Worm (Caenorhabditis elegans) whole organism, L2 larva: ENCODE results near the gene nrfl-1.

Source experiments
- C34F6.9 ChIP-seq: fragments of 150-350 bp; optimal IDR thresholded peaks from 2 replicates; lab custom pipeline; 2014; ENCODE audit warnings: missing biosample characterization, missing genetic modification characterization
- F13H6.1 ChIP-seq: sonication (generic microtip); optimal IDR thresholded peaks from 2 replicates; lab custom pipeline; 2016; ENCODE audit warnings: missing genetic modification characterization, missing compliant biosample characterization
- R02D3.7 ChIP-seq: fragments of 150-350 bp; optimal IDR thresholded peaks from 2 replicates; lab custom pipeline; 2014; ENCODE audit warnings: missing biosample characterization, missing genetic modification characterization
- Y55F3AM.14 ChIP-seq: fragments of 200-800 bp; sonication (Bioruptor generic); optimal IDR thresholded peaks from 2 replicates; lab custom pipeline; 2018; ENCODE audit warnings: mild to moderate bottlenecking, missing genetic modification characterization, missing compliant biosample characterization
- alr-1 ChIP-seq: fragments of 150-350 bp; optimal IDR thresholded peaks from 2 replicates; lab custom pipeline; 2014; ENCODE audit warnings: missing biosample characterization, missing genetic modification characterization
- aly-2 ChIP-seq: fragments of 150-350 bp; optimal IDR thresholded peaks from 2 replicates; lab custom pipeline; 2014; ENCODE audit warnings: missing biosample characterization, missing genetic modification characterization
- ama-1 ChIP-seq: fragments of 150-350 bp; optimal IDR thresholded peaks from 2 replicates; lab custom pipeline; 2018; ENCODE audit warnings: inconsistent platforms
- blmp-1 ChIP-seq: sonication (generic microtip); optimal IDR thresholded peaks from 2 replicates; lab custom pipeline; 2017; ENCODE audit warnings: missing genetic modification characterization, mild to moderate bottlenecking, missing compliant biosample characterization, antibody characterized with exemption, moderate library complexity; ENCODE audit not compliant: insufficient read depth
- ceh-16 ChIP-seq: fragments of 150-350 bp; optimal IDR thresholded peaks from 2 replicates; lab custom pipeline; 2014; ENCODE audit warnings: missing biosample characterization, missing genetic modification characterization
- ceh-82 ChIP-seq: fragments of 150-350 bp; optimal IDR thresholded peaks from 2 replicates; lab custom pipeline; 2014; ENCODE audit warnings: missing biosample characterization, missing genetic modification characterization
- crh-2 ChIP-seq: sonication (generic microtip); optimal IDR thresholded peaks from 2 replicates; lab custom pipeline; 2017; ENCODE audit warnings: missing biosample characterization, missing genetic modification characterization
- dmd-4 ChIP-seq: sonication (generic microtip); optimal IDR thresholded peaks from 2 replicates; lab custom pipeline; 2017; ENCODE audit warnings: missing biosample characterization, missing genetic modification characterization
- egl-27 ChIP-seq: sonication (generic microtip); optimal IDR thresholded peaks from 3 replicates; lab custom pipeline; 2017; ENCODE audit warnings: missing biosample characterization, missing genetic modification reagents, missing genetic modification characterization
- elt-3 ChIP-seq: sonication (generic microtip); optimal IDR thresholded peaks from 2 replicates; lab custom pipeline; 2017; ENCODE audit warnings: missing biosample characterization, missing genetic modification characterization
- gmeb-1 ChIP-seq: fragments of 150-350 bp; optimal IDR thresholded peaks from 2 replicates; lab custom pipeline; 2014; ENCODE audit warnings: missing biosample characterization, missing genetic modification characterization
- lin-11 ChIP-seq: fragments of 150-350 bp; sonication (generic microtip); optimal IDR thresholded peaks from 2 replicates; lab custom pipeline; 2014; ENCODE audit warnings: missing biosample characterization, missing genetic modification characterization, inconsistent platforms, mixed read lengths
- lsy-2 ChIP-seq, 2 experiments: fragments of 150-350 bp in 1 of 2; sonication (generic microtip) in 1 of 2; optimal IDR thresholded peaks; 2 replicates each; lab custom pipeline; 2014 to 2017; ENCODE audit warnings: missing biosample characterization in 2 of 2, missing genetic modification characterization in 2 of 2
- mab-5 ChIP-seq: fragments of 150-350 bp; optimal IDR thresholded peaks from 2 replicates; lab custom pipeline; 2014; ENCODE audit warnings: missing biosample characterization, missing genetic modification characterization
- mbf-1 ChIP-seq: sonication (generic microtip); optimal IDR thresholded peaks from 2 replicates; lab custom pipeline; 2017; ENCODE audit warnings: missing biosample characterization, missing genetic modification characterization
- mdl-1 ChIP-seq, 2 experiments: fragments of 150-350 bp in 1 of 2; sonication (generic microtip) in 1 of 2; optimal IDR thresholded peaks; 2 replicates each; lab custom pipeline; 2017; ENCODE audit warnings: missing biosample characterization in 2 of 2, missing genetic modification characterization in 2 of 2
- nhr-10 ChIP-seq: sonication (generic microtip); optimal IDR thresholded peaks from 2 replicates; lab custom pipeline; 2017; ENCODE audit warnings: missing biosample characterization, missing genetic modification characterization
- nhr-11 ChIP-seq: fragments of 150-350 bp; optimal IDR thresholded peaks from 2 replicates; lab custom pipeline; 2014; ENCODE audit warnings: missing biosample characterization, missing genetic modification characterization
- nhr-129 ChIP-seq: fragments of 150-350 bp; optimal IDR thresholded peaks from 2 replicates; lab custom pipeline; 2014; ENCODE audit warnings: missing biosample characterization, missing genetic modification characterization
- nhr-23 ChIP-seq: fragments of 150-350 bp; optimal IDR thresholded peaks from 2 replicates; lab custom pipeline; 2014; ENCODE audit warnings: missing biosample characterization, missing genetic modification reagents, missing genetic modification characterization
- nhr-237 ChIP-seq: fragments of 150-350 bp; optimal IDR thresholded peaks from 2 replicates; lab custom pipeline; 2014; ENCODE audit warnings: missing biosample characterization, missing genetic modification characterization
- nhr-25 ChIP-seq: fragments of 150-350 bp; sonication (generic microtip); optimal IDR thresholded peaks from 3 replicates; lab custom pipeline; 2014; ENCODE audit warnings: missing biosample characterization, missing genetic modification characterization
- nhr-6 ChIP-seq: fragments of 150-350 bp; optimal IDR thresholded peaks from 2 replicates; lab custom pipeline; 2014; ENCODE audit warnings: missing biosample characterization, missing genetic modification characterization
- peb-1 ChIP-seq: fragments of 150-350 bp; optimal IDR thresholded peaks from 2 replicates; lab custom pipeline; 2014; ENCODE audit warnings: missing biosample characterization, missing genetic modification characterization
- sem-4 ChIP-seq: fragments of 150-350 bp; optimal IDR thresholded peaks from 2 replicates; lab custom pipeline; 2014; ENCODE audit warnings: missing biosample characterization, missing genetic modification reagents, missing genetic modification characterization
- skn-1 ChIP-seq: sonication (generic microtip); optimal IDR thresholded peaks from 2 replicates; lab custom pipeline; 2017; ENCODE audit warnings: missing biosample characterization, missing genetic modification characterization
- sma-3 ChIP-seq: sonication (generic microtip); optimal IDR thresholded peaks from 2 replicates; lab custom pipeline; 2016; ENCODE audit warnings: missing genetic modification reagents, missing genetic modification characterization, missing compliant biosample characterization
- sma-9 ChIP-seq, 2 experiments: fragments of 150-350 bp in 1 of 2; sonication (generic microtip) in 1 of 2; optimal IDR thresholded peaks; 2 replicates each; lab custom pipeline; 2014 to 2016; ENCODE audit warnings: missing genetic modification characterization in 2 of 2, mild to moderate bottlenecking in 1 of 2, missing biosample characterization in 1 of 2, missing compliant biosample characterization in 1 of 2, missing genetic modification reagents in 1 of 2, moderate library complexity in 1 of 2
- unc-39 ChIP-seq: fragments of 150-350 bp; optimal IDR thresholded peaks from 2 replicates; lab custom pipeline; 2014; ENCODE audit warnings: missing biosample characterization, missing genetic modification characterization
- unc-55 ChIP-seq: fragments of 150-350 bp; sonication (generic microtip); optimal IDR thresholded peaks from 3 replicates; lab custom pipeline; 2014; ENCODE audit warnings: missing biosample characterization, missing genetic modification reagents, missing genetic modification characterization
- unc-62 ChIP-seq: fragments of 150-350 bp; optimal IDR thresholded peaks from 2 replicates; lab custom pipeline; 2014; ENCODE audit warnings: missing biosample characterization, missing genetic modification reagents, missing genetic modification characterization
- zag-1 ChIP-seq: fragments of 150-350 bp; optimal IDR thresholded peaks from 2 replicates; lab custom pipeline; 2014; ENCODE audit warnings: missing biosample characterization, missing genetic modification characterization

nrfl-1 gene

ce11 chrIV:9088294-9088693, 30.6 kb upstream of the nrfl-1 start, which contains the start of gene msa-1:
TSS of gene msa-1 (plus strand) at chrIV:9088594.
- peak; percentile 88 for TF ChIP-seq ama-1 (lab: Kevin White, UChicago)
- TF ChIP-seq nhr-129 (tag; lab: Kevin White, UChicago), result peak; percentile 24
- no peak for TF ChIP-seq Y55F3AM.14 (GFP tag; lab: Kevin White, UChicago)
- TF ChIP-seq skn-1, result no peak
- no peak for TF ChIP-seq mab-5 (tag; lab: Kevin White, UChicago)
- TF ChIP-seq aly-2 (tag; lab: Kevin White, UChicago), result no peak

DNA sequence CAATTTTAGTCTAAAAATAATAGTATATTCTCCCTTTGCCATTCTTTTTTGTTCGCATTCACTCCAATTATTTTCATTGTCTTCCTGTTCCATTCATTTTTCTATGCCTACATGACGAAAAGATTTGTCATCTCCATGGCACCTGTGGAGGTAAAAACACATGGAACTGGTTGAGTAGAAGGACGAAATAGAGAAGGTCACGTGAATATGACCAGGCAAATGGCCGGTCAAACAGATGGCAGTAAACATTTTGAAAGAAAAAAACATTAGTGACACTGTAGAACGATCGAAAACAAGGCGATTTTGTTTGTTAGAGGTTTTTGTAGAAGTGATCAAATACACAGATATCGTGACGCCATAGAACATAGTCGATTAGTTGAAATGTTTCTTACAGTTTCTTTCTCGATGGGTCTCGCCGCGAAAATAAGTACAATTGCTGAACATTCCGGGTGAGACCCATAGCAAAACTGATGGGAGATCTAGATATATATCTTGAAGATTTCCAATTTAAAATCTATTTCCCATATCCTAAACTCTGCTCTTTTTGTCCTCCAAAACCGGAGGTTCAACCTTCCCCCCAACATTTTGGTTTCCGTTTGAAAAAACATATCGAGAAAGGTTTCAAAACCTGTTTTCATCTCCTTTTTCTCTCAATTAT, 28.2 kb upstream of the nrfl-1 start:
- peak; percentile 25 for TF ChIP-seq ceh-16
- TF ChIP-seq nhr-25 (tag; lab: Kevin White, UChicago), result peak; percentile 75
- TF ChIP-seq F13H6.1 (tag; lab: Kevin White, UChicago), result peak; percentile 26
- TF ChIP-seq zag-1 (tag; lab: Kevin White, UChicago), result no peak
- TF ChIP-seq nhr-129 (tag; lab: Kevin White, UChicago), result peak; percentile 51
- TF ChIP-seq nhr-6 (tag; lab: Kevin White, UChicago), result peak; percentile 18
- peak; percentile 24 for TF ChIP-seq sma-3 (GFP tag; lab: Kevin White, UChicago)
- TF ChIP-seq sma-9 (GFP tag; optimal IDR thresholded peaks at IDR 0.05; lab: Kevin White, UChicago), result no peak
- TF ChIP-seq sma-9 (tag; optimal IDR thresholded peaks at IDR 0.05; lab: Kevin White, UChicago), result no peak

DNA sequence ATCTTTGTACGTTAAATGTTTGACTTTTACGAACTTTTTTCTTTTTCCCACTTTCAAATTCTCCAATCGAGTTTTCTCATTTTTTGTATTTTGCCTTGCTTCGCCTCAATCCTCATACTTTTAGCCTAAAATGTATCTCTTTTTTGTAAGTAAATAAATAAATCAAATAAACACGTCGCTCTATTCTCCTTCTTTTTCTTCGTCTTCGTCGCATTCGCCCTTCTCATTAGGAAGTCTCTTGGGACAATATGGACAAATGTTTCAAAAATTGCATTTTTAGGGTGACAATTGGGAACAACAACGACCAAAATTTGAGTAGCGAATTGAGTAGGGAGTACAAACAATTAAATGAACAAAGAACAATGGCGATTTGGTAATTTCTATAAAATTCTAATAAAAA, 26.9 kb upstream of the nrfl-1 start:
- TF ChIP-seq lsy-2 (tag; optimal IDR thresholded peaks at IDR 0.05; lab: Kevin White, UChicago) (peak in 1 of 2 experiments; percentile 31), mbf-1 (tag; lab: Kevin White, UChicago) (no peak), sem-4 (tag; lab: Kevin White, UChicago) (peak; percentile 55), nhr-25 (tag; lab: Kevin White, UChicago) (no peak), lin-11 (no peak), crh-2 (tag; lab: Kevin White, UChicago) (peak; percentile 24), nhr-10 (tag; lab: Kevin White, UChicago) (no peak), F13H6.1 (tag; lab: Kevin White, UChicago) (peak; percentile 22), C34F6.9 (tag; lab: Kevin White, UChicago) (peak; percentile 42), nhr-11 (tag; lab: Kevin White, UChicago) (no peak), mdl-1 (tag; optimal IDR thresholded peaks at IDR 0.05; lab: Kevin White, UChicago) (no peak), peb-1 (tag; lab: Kevin White, UChicago) (no peak), zag-1 (tag; lab: Kevin White, UChicago) (peak; percentile 36)

ce11 chrIV:9093932-9094331, 25.0 kb upstream of the nrfl-1 start, which contains the start of gene lpl-1:
TSS of gene lpl-1 (minus strand) at chrIV:9094032.
- TF ChIP-seq unc-55 (GFP tag; lab: Kevin White, UChicago) (no peak), dmd-4 (tag; lab: Kevin White, UChicago) (no peak), unc-62 (no peak), aly-2 (tag; lab: Kevin White, UChicago) (no peak), nhr-237 (tag; lab: Kevin White, UChicago) (no peak), elt-3 (no peak), alr-1 (tag; lab: Kevin White, UChicago) (no peak), R02D3.7 (no peak), nhr-23 (tag; lab: Kevin White, UChicago) (no peak), ceh-82 (tag; lab: Kevin White, UChicago) (no peak), sma-9 (GFP tag; optimal IDR thresholded peaks at IDR 0.05; lab: Kevin White, UChicago) (no peak), sma-9 (tag; optimal IDR thresholded peaks at IDR 0.05; lab: Kevin White, UChicago) (no peak), sem-4 (tag; lab: Kevin White, UChicago) (no peak), gmeb-1 (tag; lab: Kevin White, UChicago) (no peak), unc-39 (tag; lab: Kevin White, UChicago) (no peak), egl-27 (tag; lab: Kevin White, UChicago) (no peak), nhr-10 (tag; lab: Kevin White, UChicago) (no peak), nhr-129 (tag; lab: Kevin White, UChicago) (no peak), Y55F3AM.14 (GFP tag; lab: Kevin White, UChicago) (no peak), blmp-1 (tag; lab: Kevin White, UChicago) (no peak)
